Fruit fly (Drosophila melanogaster) whole organism, wandering third instar larva: ENCODE results near the gene CG4968.

Experiments used
- Abd-B ChIP-seq: fragments of >200 bp; optimal IDR thresholded peaks from 2 replicates; lab custom pipeline; 2017; ENCODE audit warnings: missing biosample characterization, missing genetic modification characterization
- Dfd ChIP-seq: fragments of >200 bp; optimal IDR thresholded peaks from 2 replicates; lab custom pipeline; 2017; ENCODE audit warnings: missing biosample characterization, missing genetic modification characterization
- N ChIP-seq: fragments of >200 bp; optimal IDR thresholded peaks from 2 replicates; lab custom pipeline; 2018; ENCODE audit warnings: missing biosample characterization, missing external identifiers, missing genetic modification characterization
- br ChIP-seq: fragments of 200-800 bp; sonication (Bioruptor generic); optimal IDR thresholded peaks from 2 replicates; lab custom pipeline; 2016; ENCODE audit warnings: missing biosample characterization, missing genetic modification characterization
- dsf ChIP-seq: sonication (Bioruptor generic); optimal IDR thresholded peaks from 2 replicates; lab custom pipeline; 2016; ENCODE audit warnings: missing biosample characterization, missing genetic modification characterization, borderline replicate concordance
- ey ChIP-seq: fragments of 200-800 bp; sonication (Bioruptor generic); optimal IDR thresholded peaks from 2 replicates; lab custom pipeline; 2016; ENCODE audit warnings: missing biosample characterization, missing genetic modification characterization
- h ChIP-seq: fragments of 200-800 bp; sonication (Bioruptor generic); optimal IDR thresholded peaks from 3 replicates; lab custom pipeline; 2016; ENCODE audit warnings: missing biosample characterization, mild to moderate bottlenecking, missing genetic modification characterization
- jim ChIP-seq: fragments of 175-275, 200-325 bp; sonication (Bioruptor generic); optimal IDR thresholded peaks from 2 replicates; lab custom pipeline; 2016; ENCODE audit warnings: missing biosample characterization, mild to moderate bottlenecking, missing genetic modification characterization
- lola ChIP-seq: fragments of >200 bp; optimal IDR thresholded peaks from 2 replicates; lab custom pipeline; 2017; ENCODE audit warnings: missing biosample characterization, missing genetic modification characterization
- pan ChIP-seq: fragments of >200 bp; optimal IDR thresholded peaks from 2 replicates; lab custom pipeline; 2017
- psq ChIP-seq: fragments of 200-800 bp; sonication (Bioruptor generic); optimal IDR thresholded peaks from 3 replicates; lab custom pipeline; 2017; ENCODE audit warnings: missing biosample characterization, mild to moderate bottlenecking, missing genetic modification characterization, moderate library complexity
- sv ChIP-seq: fragments of 200-800 bp; sonication (Bioruptor generic); optimal IDR thresholded peaks from 3 replicates; lab custom pipeline; 2016; ENCODE audit warnings: missing biosample characterization, missing genetic modification characterization

- TF ChIP-seq N (no peak), sv (no peak), lola (GFP tag; lab: Kevin White, UChicago) (no peak), psq (GFP tag; lab: Kevin White, UChicago) (no peak), ey (GFP tag; lab: Kevin White, UChicago) (no peak), Abd-B (GFP tag; lab: Kevin White, UChicago) (no peak), pan (lab: Kevin White, UChicago) (no peak), jim (no peak), h (GFP tag; lab: Kevin White, UChicago) (no peak), Dfd (GFP tag; lab: Kevin White, UChicago) (no peak), br (no peak), dsf (GFP tag; lab: Kevin White, UChicago) (no peak)
These were observed 40.2 kb upstream of the CG4968 start, which contains the start of gene CG4953 for dm6 chr2L:10266511-10266910.
